Worm (Caenorhabditis elegans) whole organism, L3 larva: ENCODE results near the gene fbxa-190.

Source experiments
- R02D3.7 ChIP-seq: fragments of 150-350 bp; optimal IDR thresholded peaks from 2 replicates; lab custom pipeline; 2014; ENCODE audit warnings: missing biosample characterization, missing genetic modification characterization
- ZK546.5 ChIP-seq: sonication (generic microtip); optimal IDR thresholded peaks from 2 replicates; lab custom pipeline; 2017; ENCODE audit warnings: missing biosample characterization, missing genetic modification characterization
- aly-2 ChIP-seq: fragments of 150-350 bp; optimal IDR thresholded peaks from 2 replicates; lab custom pipeline; 2014; ENCODE audit warnings: missing biosample characterization, missing genetic modification characterization
- ama-1 ChIP-seq: fragments of 150-350 bp; optimal IDR thresholded peaks from 2 replicates; lab custom pipeline; 2018
- ceh-16 ChIP-seq: sonication (generic microtip); optimal IDR thresholded peaks from 2 replicates; lab custom pipeline; 2017; ENCODE audit warnings: missing biosample characterization, missing genetic modification characterization
- ceh-28 ChIP-seq: fragments of 150-350 bp; optimal IDR thresholded peaks from 2 replicates; lab custom pipeline; 2014; ENCODE audit warnings: missing biosample characterization, missing genetic modification reagents, missing genetic modification characterization
- ceh-82 ChIP-seq: fragments of 150-350 bp; optimal IDR thresholded peaks from 2 replicates; lab custom pipeline; 2014; ENCODE audit warnings: missing biosample characterization, missing genetic modification characterization
- ceh-9 ChIP-seq: sonication (generic microtip); optimal IDR thresholded peaks from 2 replicates; lab custom pipeline; 2018; ENCODE audit warnings: missing biosample characterization, missing genetic modification characterization
- daf-12 ChIP-seq: fragments of 150-350 bp; optimal IDR thresholded peaks from 2 replicates; lab custom pipeline; 2014; ENCODE audit warnings: missing biosample characterization, missing genetic modification reagents, missing genetic modification characterization
- egl-27 ChIP-seq: sonication (generic microtip); optimal IDR thresholded peaks from 4 replicates; lab custom pipeline; 2017; ENCODE audit warnings: missing biosample characterization, missing genetic modification reagents, missing genetic modification characterization
- egl-5 ChIP-seq: fragments of 150-350 bp; optimal IDR thresholded peaks from 2 replicates; lab custom pipeline; 2017; ENCODE audit warnings: missing biosample characterization, missing genetic modification reagents, missing genetic modification characterization, inconsistent platforms
- elt-1 ChIP-seq: fragments of 150-350 bp; optimal IDR thresholded peaks from 2 replicates; lab custom pipeline; 2014; ENCODE audit warnings: missing biosample characterization, missing genetic modification characterization
- elt-2 ChIP-seq: sonication (generic microtip); optimal IDR thresholded peaks from 2 replicates; lab custom pipeline; 2016; ENCODE audit warnings: missing genetic modification reagents, mild to moderate bottlenecking, missing genetic modification characterization, missing compliant biosample characterization
- elt-3 ChIP-seq, 3 experiments: fragments of 150-350 bp in 1 of 3; sonication (generic microtip) in 2 of 3; optimal IDR thresholded peaks; 2 replicates in 2 of 3; 4 replicates in 1 of 3; lab custom pipeline; 2014 to 2017; ENCODE audit warnings: missing biosample characterization in 3 of 3, missing genetic modification characterization in 3 of 3
- eor-1 ChIP-seq, 2 experiments: fragments of 150-350 bp; optimal IDR thresholded peaks; 2 replicates each; lab custom pipeline; 2014 to 2018; ENCODE audit warnings: missing biosample characterization in 2 of 2, missing genetic modification characterization in 2 of 2
- fkh-10 ChIP-seq: sonication (generic microtip); optimal IDR thresholded peaks from 2 replicates; lab custom pipeline; 2017; ENCODE audit warnings: missing biosample characterization, missing genetic modification reagents, missing genetic modification characterization
- fkh-2 ChIP-seq: fragments of 150-350 bp; optimal IDR thresholded peaks from 2 replicates; lab custom pipeline; 2014; ENCODE audit warnings: missing biosample characterization, missing genetic modification reagents, missing genetic modification characterization
- fos-1 ChIP-seq: fragments of 150-350 bp; optimal IDR thresholded peaks from 2 replicates; lab custom pipeline; 2014; ENCODE audit warnings: missing biosample characterization, missing genetic modification characterization
- hmg-11 ChIP-seq: sonication (generic microtip); optimal IDR thresholded peaks from 2 replicates; lab custom pipeline; 2016; ENCODE audit warnings: missing genetic modification characterization, missing compliant biosample characterization
- jun-1 ChIP-seq: fragments of 150-350 bp; optimal IDR thresholded peaks from 2 replicates; lab custom pipeline; 2014; ENCODE audit warnings: missing biosample characterization, missing genetic modification reagents, missing genetic modification characterization
- lin-15B ChIP-seq: fragments of 150-350 bp; optimal IDR thresholded peaks from 2 replicates; lab custom pipeline; 2014; ENCODE audit warnings: missing biosample characterization, missing genetic modification characterization
- lin-39 ChIP-seq: fragments of 150-350 bp; optimal IDR thresholded peaks from 2 replicates; lab custom pipeline; 2018; ENCODE audit warnings: missing biosample characterization, missing genetic modification reagents, missing genetic modification characterization
- lsy-12 ChIP-seq: sonication (generic microtip); optimal IDR thresholded peaks from 2 replicates; lab custom pipeline; 2016; ENCODE audit warnings: mild to moderate bottlenecking, missing genetic modification characterization, missing compliant biosample characterization
- mdl-1 ChIP-seq: fragments of 150-350 bp; optimal IDR thresholded peaks from 2 replicates; lab custom pipeline; 2014; ENCODE audit warnings: missing biosample characterization, missing genetic modification characterization
- mml-1 ChIP-seq: fragments of 150-350 bp; sonication (generic microtip); optimal IDR thresholded peaks from 3 replicates; lab custom pipeline; 2014; ENCODE audit warnings: missing biosample characterization, missing genetic modification characterization
- nfya-1 ChIP-seq: sonication (generic microtip); optimal IDR thresholded peaks from 2 replicates; lab custom pipeline; 2017; ENCODE audit warnings: missing genetic modification characterization, mild to moderate bottlenecking, missing compliant biosample characterization, antibody characterized with exemption, moderate library complexity; ENCODE audit not compliant: insufficient read depth
- nhr-11 ChIP-seq: fragments of 150-350 bp; optimal IDR thresholded peaks from 2 replicates; lab custom pipeline; 2014; ENCODE audit warnings: missing biosample characterization, missing genetic modification characterization
- nhr-12 ChIP-seq: fragments of 150-350 bp; optimal IDR thresholded peaks from 2 replicates; lab custom pipeline; 2014; ENCODE audit warnings: missing biosample characterization, missing genetic modification characterization
- nhr-23 ChIP-seq: fragments of 150-350 bp; optimal IDR thresholded peaks from 2 replicates; lab custom pipeline; 2014; ENCODE audit warnings: missing biosample characterization, missing genetic modification reagents, missing genetic modification characterization
- nhr-237 ChIP-seq: fragments of 150-350 bp; optimal IDR thresholded peaks from 2 replicates; lab custom pipeline; 2014; ENCODE audit warnings: missing biosample characterization, missing genetic modification characterization
- nhr-25 ChIP-seq: sonication (generic microtip); optimal IDR thresholded peaks from 2 replicates; lab custom pipeline; 2017; ENCODE audit warnings: missing biosample characterization, missing genetic modification characterization
- nhr-28 ChIP-seq: fragments of 150-350 bp; optimal IDR thresholded peaks from 2 replicates; lab custom pipeline; 2014; ENCODE audit warnings: missing biosample characterization, missing genetic modification characterization
- nhr-43 ChIP-seq: sonication (generic microtip); optimal IDR thresholded peaks from 2 replicates; lab custom pipeline; 2016; ENCODE audit warnings: mild to moderate bottlenecking, missing genetic modification characterization, missing compliant biosample characterization; ENCODE audit not compliant: poor library complexity, severe bottlenecking
- nhr-67 ChIP-seq: fragments of 150-350 bp; optimal IDR thresholded peaks from 2 replicates; lab custom pipeline; 2014; ENCODE audit warnings: missing biosample characterization, missing genetic modification characterization
- nhr-76 ChIP-seq: fragments of 150-350 bp; sonication (generic microtip); optimal IDR thresholded peaks from 5 replicates; lab custom pipeline; 2014; ENCODE audit warnings: missing biosample characterization, missing genetic modification characterization
- nhr-77 ChIP-seq: fragments of 150-350 bp; optimal IDR thresholded peaks from 2 replicates; lab custom pipeline; 2014; ENCODE audit warnings: missing biosample characterization, missing genetic modification characterization
- pha-4 ChIP-seq: fragments of 150-350 bp; optimal IDR thresholded peaks from 2 replicates; lab custom pipeline; 2014; ENCODE audit warnings: missing biosample characterization, missing genetic modification reagents, missing genetic modification characterization
- pqm-1 ChIP-seq: fragments of 150-350 bp; optimal IDR thresholded peaks from 2 replicates; lab custom pipeline; 2017; ENCODE audit warnings: missing biosample characterization, missing genetic modification characterization, inconsistent platforms
- sea-2 ChIP-seq: fragments of 150-350 bp; sonication (generic microtip); optimal IDR thresholded peaks from 4 replicates; lab custom pipeline; 2014; ENCODE audit warnings: missing biosample characterization, missing genetic modification reagents, missing genetic modification characterization
- skn-1 ChIP-seq: fragments of 150-350 bp; optimal IDR thresholded peaks from 2 replicates; lab custom pipeline; 2014; ENCODE audit warnings: missing biosample characterization, missing genetic modification characterization
- snpc-4 ChIP-seq: fragments of 150-350 bp; optimal IDR thresholded peaks from 2 replicates; lab custom pipeline; 2014; ENCODE audit warnings: missing biosample characterization, missing genetic modification characterization
- tbx-2 ChIP-seq: sonication (generic microtip); optimal IDR thresholded peaks from 2 replicates; lab custom pipeline; 2016; ENCODE audit warnings: mild to moderate bottlenecking, missing genetic modification characterization, missing compliant biosample characterization
- unc-39 ChIP-seq: sonication (generic microtip); optimal IDR thresholded peaks from 4 replicates; lab custom pipeline; 2017; ENCODE audit warnings: missing biosample characterization, missing genetic modification characterization
- unc-62 ChIP-seq: fragments of 150-350 bp; sonication (generic microtip); optimal IDR thresholded peaks from 4 replicates; lab custom pipeline; 2014; ENCODE audit warnings: missing biosample characterization, missing genetic modification reagents, missing genetic modification characterization
- zag-1 ChIP-seq: fragments of 150-350 bp; optimal IDR thresholded peaks from 2 replicates; lab custom pipeline; 2014; ENCODE audit warnings: missing biosample characterization, missing genetic modification characterization
- ztf-11 ChIP-seq: fragments of 150-350 bp; optimal IDR thresholded peaks from 2 replicates; lab custom pipeline; 2014; ENCODE audit warnings: missing biosample characterization, missing genetic modification characterization
- ztf-4 ChIP-seq: fragments of 150-350 bp; optimal IDR thresholded peaks from 2 replicates; lab custom pipeline; 2014; ENCODE audit warnings: missing biosample characterization, missing genetic modification characterization

The fbxa-190 gene

DNA sequence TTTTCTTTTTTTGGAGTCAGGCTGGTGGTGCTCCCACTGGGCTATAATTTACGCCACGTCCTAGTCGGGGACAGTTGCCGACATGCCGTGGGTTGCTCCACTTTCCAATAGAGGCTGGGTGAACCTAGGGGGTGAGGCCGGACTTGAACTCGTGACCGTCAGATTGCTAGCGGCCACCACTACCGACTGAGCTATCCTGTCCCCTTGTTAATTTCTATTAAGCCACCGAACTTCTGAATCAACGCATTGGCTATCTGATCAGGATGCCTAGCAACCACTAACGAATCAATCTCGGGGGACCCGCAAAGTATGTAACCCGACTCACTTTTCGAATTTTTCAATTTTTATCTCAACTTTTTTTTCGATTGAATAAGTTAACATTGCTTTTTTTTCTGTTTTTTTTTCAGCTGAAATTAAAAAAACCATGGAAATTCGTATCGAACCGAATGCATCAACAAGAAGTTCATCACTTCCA is 15.1 kb downstream of the fbxa-190 start, which contains the start of gene F56C3.1:
Gene F56C3.1 (plus strand): TSS at position 425 of the 475 bp plus-strand sequence.
- TF ChIP-seq daf-12 (tag; lab: Kevin White, UChicago) (no peak), elt-2 (tag; lab: Kevin White, UChicago) (peak; percentile 6)
- TF ChIP-seq, all 47 proteins: peak for 1

- TF ChIP-seq nhr-25 (peak; percentile 79), pqm-1 (tag; lab: Kevin White, UChicago) (peak; percentile 39), nhr-237 (tag; lab: Kevin White, UChicago) (peak; percentile 52), unc-62 (peak; percentile 66), elt-1 (tag; lab: Kevin White, UChicago) (no peak), egl-5 (peak; percentile 46), jun-1 (tag; lab: Kevin White, UChicago) (peak; percentile 98), unc-39 (tag; lab: Kevin White, UChicago) (peak; percentile 11), ztf-4 (tag; lab: Kevin White, UChicago) (no peak), aly-2 (tag; lab: Kevin White, UChicago) (peak; percentile 57), lin-15B (tag; lab: Kevin White, UChicago) (peak; percentile 33), R02D3.7 (tag; lab: Kevin White, UChicago) (peak; percentile 83), snpc-4 (tag; lab: Kevin White, UChicago) (peak; percentile 86), mdl-1 (peak; percentile 34), ZK546.5 (no peak), hmg-11 (peak; percentile 83), nhr-12 (tag; lab: Kevin White, UChicago) (no peak), nhr-43 (peak; percentile 98), egl-27 (peak; percentile 71), ceh-16 (tag; lab: Kevin White, UChicago) (no peak), elt-3 (tag; optimal IDR thresholded peaks at IDR 0.05; lab: Kevin White, UChicago) (peak in 1 of 3 experiments; percentile 94), ceh-82 (peak; percentile 93), skn-1 (tag; lab: Kevin White, UChicago) (peak; percentile 92), nhr-76 (tag; lab: Kevin White, UChicago) (peak; percentile 85), elt-2 (tag; lab: Kevin White, UChicago) (peak; percentile 70), mml-1 (tag; lab: Kevin White, UChicago) (no peak), zag-1 (no peak), nhr-11 (peak; percentile 88), nhr-23 (tag; lab: Kevin White, UChicago) (peak; percentile 94), nhr-67 (tag; lab: Kevin White, UChicago) (no peak), fos-1 (tag; lab: Kevin White, UChicago) (peak; percentile 74), lin-39 (tag; lab: Kevin White, UChicago) (peak; percentile 12), ceh-9 (tag; lab: Kevin White, UChicago) (no peak), ceh-28 (tag; lab: Kevin White, UChicago) (peak; percentile 96), ama-1 (lab: Kevin White, UChicago) (no peak), fkh-10 (GFP tag; lab: Kevin White, UChicago) (peak; percentile 81), lsy-12 (peak; percentile 81), fkh-2 (peak; percentile 31), nhr-28 (tag; lab: Kevin White, UChicago) (peak; percentile 70), ztf-11 (peak; percentile 30), nfya-1 (tag; lab: Kevin White, UChicago) (peak; percentile 70), eor-1 (tag; optimal IDR thresholded peaks at IDR 0.05; lab: Kevin White, UChicago) (no peak), daf-12 (tag; lab: Kevin White, UChicago) (peak; percentile 1), nhr-77 (peak; percentile 92), sea-2 (GFP tag; lab: Kevin White, UChicago) (no peak), pha-4 (tag; lab: Kevin White, UChicago) (peak; percentile 66), tbx-2 (tag; lab: Kevin White, UChicago) (peak; percentile 97)
These were observed 17.7 kb downstream of the fbxa-190 start for ce11 chrX:1389382-1389983.
